Fruit fly (Drosophila melanogaster): ENCODE data around the gene gd.

Gene gd

dm6 chrX:12003437-12004394 lies 16.2 kb upstream of the gd start, which contains the start of gene fw (continued):
- TF ChIP-seq bbx (GFP tag; IDR thresholded peaks at IDR 0.05; ENCODE audit: partially characterized antibody) (0 out of 2 replicates have a peak, but pooled peaks have one; percentile 21), cas (GFP tag; IDR thresholded peaks at IDR 0.05) (no peak), CG31365 (tag; optimal IDR thresholded peaks at IDR 0.05) (no peak), CG10979 (tag; optimal IDR thresholded peaks at IDR 0.05) (peak; percentile 16), vvl (GFP tag; IDR thresholded peaks at IDR 0.05) (peak; percentile 65; the same call in 1 of the 2 replicates), CG17829 (tag; optimal IDR thresholded peaks at IDR 0.05) (peak; percentile 22), ci (GFP tag; IDR thresholded peaks at IDR 0.05) (peak; percentile 29; the same call in 2 of the 3 replicates), Elba2 (GFP tag; optimal IDR thresholded peaks at IDR 0.05) (no peak), sug (tag; optimal IDR thresholded peaks at IDR 0.05) (no peak), Aef1 (GFP tag; IDR thresholded peaks at IDR 0.05) (no peak), peb (GFP tag; IDR thresholded peaks at IDR 0.05) (0 out of 2 replicates have a peak, but pooled peaks have one; percentile 38), CG17912 (GFP tag; optimal IDR thresholded peaks at IDR 0.05) (no peak), Dfd (GFP tag; optimal IDR thresholded peaks at IDR 0.05) (no peak), Ets97D (GFP tag; optimal IDR thresholded peaks at IDR 0.05) (no peak), disco-r (GFP tag; optimal IDR thresholded peaks at IDR 0.05) (no peak), CG10147 (GFP tag; optimal IDR thresholded peaks at IDR 0.05) (no peak), CG12769 (tag; optimal IDR thresholded peaks at IDR 0.05) (peak; percentile 77), BEAF-32 (GFP tag; optimal IDR thresholded peaks at IDR 0.05) (no peak), CG11695 (GFP tag; IDR thresholded peaks at IDR 0.05) (0 out of 3 replicates have a peak, but pooled peaks have one; percentile 43), onecut (GFP tag; IDR thresholded peaks at IDR 0.05) (no peak), Spps (tag; optimal IDR thresholded peaks at IDR 0.05) (no peak), CG9932 (GFP tag; IDR thresholded peaks at IDR 0.05) (peak; percentile 40; the same call in 1 of the 2 replicates), bcd (GFP tag; optimal IDR thresholded peaks at IDR 0.05) (no peak), lbe (GFP tag; optimal IDR thresholded peaks at IDR 0.05) (peak; percentile 66), CG7786 (GFP tag; optimal IDR thresholded peaks at IDR 0.05) (peak; percentile 16), ERR (GFP tag; optimal IDR thresholded peaks at IDR 0.05) (no peak), crol (GFP tag; IDR thresholded peaks at IDR 0.05) (no peak), ash1 (GFP tag; optimal IDR thresholded peaks at IDR 0.05) (no peak), unpg (GFP tag; optimal IDR thresholded peaks at IDR 0.05) (peak; percentile 63), YL-1 (GFP tag; optimal IDR thresholded peaks at IDR 0.05) (no peak), CG14014 (GFP tag; IDR thresholded peaks at IDR 0.05) (peak; percentile 65; the same call in 1 of the 2 replicates), CG7372 (GFP tag; IDR thresholded peaks at IDR 0.05) (no peak), zfh1 (GFP tag; IDR thresholded peaks at IDR 0.05) (peak; percentile 37; the same call in 1 of the 3 replicates), CG15011 (GFP tag; optimal IDR thresholded peaks at IDR 0.05) (no peak), CG11456 (GFP tag; IDR thresholded peaks at IDR 0.05) (no peak), hb (GFP tag; IDR thresholded peaks at IDR 0.05; ENCODE audit: partially characterized antibody) (no peak), dpn (GFP tag; optimal IDR thresholded peaks at IDR 0.05) (peak; percentile 7 to 34), Deaf1 (tag; optimal IDR thresholded peaks at IDR 0.05) (peak; percentile 99), CG4424 (GFP tag; optimal IDR thresholded peaks at IDR 0.05) (no peak), HmgZ (tag; optimal IDR thresholded peaks at IDR 0.05) (no peak), Abd-B (GFP tag; optimal IDR thresholded peaks at IDR 0.05) (no peak), CG32532 (GFP tag; IDR thresholded peaks at IDR 0.05) (peak; percentile 54), fu2 (GFP tag; optimal IDR thresholded peaks at IDR 0.05) (no peak), repo (GFP tag; optimal IDR thresholded peaks at IDR 0.05) (peak; percentile 39), CG6791 (GFP tag; IDR thresholded peaks at IDR 0.05; ENCODE audit: partially characterized antibody) (no peak), HHEX (GFP tag; optimal IDR thresholded peaks at IDR 0.05) (no peak), CG4707 (GFP tag; optimal IDR thresholded peaks at IDR 0.05) (peak; percentile 92), Oaz (GFP tag; IDR thresholded peaks at IDR 0.05) (no peak), jing (GFP tag; optimal IDR thresholded peaks at IDR 0.05) (no peak)
